Fruit fly (Drosophila melanogaster): ENCODE data around the gene CG6040.
A peak's percentile ranks its signal among the peaks of the same experiment; 100 is the strongest.

Gene CG6040

dm6 chr3R:19152835-19153234 lies 56.1 kb downstream of the CG6040 start:
- TF ChIP-seq usp (GFP tag; optimal IDR thresholded peaks at IDR 0.05) (no peak), EcR (GFP tag; optimal IDR thresholded peaks at IDR 0.05) (no peak), CG8478 (optimal IDR thresholded peaks at IDR 0.05) (no peak), psq (optimal IDR thresholded peaks at IDR 0.05) (no peak), Dll (optimal IDR thresholded peaks at IDR 0.05) (no peak), pan (optimal IDR thresholded peaks at IDR 0.05) (no peak)

dm6 chr3R:19153502-19153983 lies 56.8 kb downstream of the CG6040 start, which contains the start of gene CG5835:
CG5835 (minus strand) TSS chr3R:19153686.
- TF ChIP-seq psq (optimal IDR thresholded peaks at IDR 0.05): no peak

DNA sequence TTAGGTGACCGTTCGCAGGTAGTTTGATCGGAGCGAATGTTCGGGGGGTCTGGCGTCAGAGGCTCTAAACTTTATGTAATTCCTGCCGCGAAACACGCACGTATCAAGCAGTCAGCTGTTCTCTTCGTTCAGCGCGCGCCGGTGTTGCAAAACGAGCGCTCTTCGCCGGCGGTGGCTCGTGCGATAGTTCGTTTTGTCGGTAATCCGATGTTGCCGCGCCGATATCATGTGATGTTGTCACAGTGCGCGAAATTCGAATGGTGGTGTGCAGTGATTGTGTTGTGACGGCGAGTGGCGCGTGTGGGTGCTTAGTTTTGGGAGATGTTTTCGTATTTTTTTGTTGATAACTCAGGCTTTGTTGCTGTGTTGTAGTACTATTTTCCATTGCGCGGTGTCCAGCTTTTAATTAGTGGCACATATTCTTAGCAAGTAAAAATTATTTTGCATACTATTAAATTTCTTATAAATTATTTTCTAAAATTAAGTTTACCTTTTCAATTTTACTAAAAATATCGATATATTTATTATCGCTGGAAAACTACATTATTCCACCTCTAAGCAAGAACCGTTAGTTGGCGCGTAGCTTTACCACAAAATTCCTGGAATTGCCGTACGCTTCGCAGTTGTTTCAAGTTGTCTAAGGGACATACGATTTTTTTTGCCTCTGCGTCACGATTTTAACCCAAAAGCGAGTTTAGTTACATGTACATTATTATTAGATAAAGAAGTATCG lies 60.1 kb downstream of the CG6040 start, which contains the start of gene nanos:
nanos (plus strand) TSS at position 569 of the 733 bp plus-strand sequence.
- TF ChIP-seq Dll (optimal IDR thresholded peaks at IDR 0.05): no peak
- TF ChIP-seq usp (GFP tag; optimal IDR thresholded peaks at IDR 0.05): no peak
- no peak for TF ChIP-seq CG8478 (optimal IDR thresholded peaks at IDR 0.05)
- no peak for TF ChIP-seq EcR (GFP tag; optimal IDR thresholded peaks at IDR 0.05)
- no peak for TF ChIP-seq pan (optimal IDR thresholded peaks at IDR 0.05)
- TF ChIP-seq psq (optimal IDR thresholded peaks at IDR 0.05): no peak

DNA sequence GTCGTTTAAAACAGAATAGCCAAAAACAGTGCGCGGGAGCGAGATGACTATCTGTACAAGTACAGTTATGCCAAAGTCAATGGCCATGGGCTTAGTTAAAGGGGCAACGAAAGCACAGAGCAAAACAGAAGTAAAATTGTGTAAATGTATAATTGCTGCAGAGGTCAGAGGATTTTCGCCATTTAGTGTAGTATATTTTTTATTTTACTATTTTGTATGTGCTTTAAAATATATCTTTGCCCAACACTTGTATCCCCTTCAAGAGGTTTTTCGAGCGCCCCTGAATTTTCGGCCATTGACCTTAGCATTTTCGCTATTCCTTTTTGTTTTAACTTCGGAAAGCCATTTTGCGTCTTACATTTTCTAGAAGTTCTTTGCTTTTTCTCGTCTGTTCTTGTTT lies 61.2 kb downstream of the CG6040 start:
- TF ChIP-seq psq (optimal IDR thresholded peaks at IDR 0.05) (no peak), usp (GFP tag; optimal IDR thresholded peaks at IDR 0.05) (no peak), pan (optimal IDR thresholded peaks at IDR 0.05) (no peak), CG8478 (optimal IDR thresholded peaks at IDR 0.05) (no peak), Dll (optimal IDR thresholded peaks at IDR 0.05) (no peak), EcR (GFP tag; optimal IDR thresholded peaks at IDR 0.05) (no peak)

DNA sequence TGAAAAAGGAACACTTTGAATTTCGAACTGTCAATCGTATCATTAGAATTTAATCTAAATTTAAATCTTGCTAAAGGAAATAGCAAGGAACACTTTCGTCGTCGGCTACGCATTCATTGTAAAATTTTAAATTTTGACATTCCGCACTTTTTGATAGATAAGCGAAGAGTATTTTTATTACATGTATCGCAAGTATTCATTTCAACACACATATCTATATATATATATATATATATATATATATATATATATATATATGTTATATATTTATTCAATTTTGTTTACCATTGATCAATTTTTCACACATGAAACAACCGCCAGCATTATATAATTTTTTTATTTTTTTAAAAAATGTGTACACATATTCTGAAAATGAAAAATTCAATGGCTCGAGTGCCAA lies 63.0 kb downstream of the CG6040 start, which contains the start of gene CG11779:
CG11779 (minus strand) TSS at position 101 of the 400 bp plus-strand sequence.
- TF ChIP-seq EcR (GFP tag; optimal IDR thresholded peaks at IDR 0.05): no peak
- no peak for TF ChIP-seq usp (GFP tag; optimal IDR thresholded peaks at IDR 0.05)
- no peak for TF ChIP-seq CG8478 (optimal IDR thresholded peaks at IDR 0.05)
- TF ChIP-seq psq (optimal IDR thresholded peaks at IDR 0.05): no peak
- TF ChIP-seq pan (optimal IDR thresholded peaks at IDR 0.05): no peak
- TF ChIP-seq Dll (optimal IDR thresholded peaks at IDR 0.05): no peak

DNA sequence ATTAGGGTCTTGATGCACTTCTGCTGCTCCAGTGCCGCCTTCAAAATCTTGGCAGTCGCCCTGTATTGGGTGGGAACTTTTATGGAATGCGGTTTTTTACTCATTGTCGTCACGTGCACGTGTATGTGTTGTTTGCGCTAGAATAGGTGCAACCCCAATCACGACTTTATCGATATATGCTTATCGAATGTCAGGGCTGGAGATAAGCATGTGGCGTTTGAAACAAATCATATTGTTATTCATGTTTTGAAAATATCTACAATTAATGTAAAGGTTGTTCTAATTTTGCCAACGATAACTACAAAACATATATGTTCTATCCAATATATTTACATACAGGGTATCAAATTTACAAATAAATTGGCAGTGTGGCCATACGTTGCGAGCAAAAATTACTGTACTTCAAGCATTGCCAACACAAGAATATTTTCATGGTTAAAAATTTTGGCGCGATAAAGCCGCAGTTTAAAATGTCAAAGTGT lies 65.4 kb downstream of the CG6040 start, which contains the start of the genes CG42359 and Nsun5:
CG42359 (minus strand) TSS at position 166 of the 482 bp plus-strand sequence.
Nsun5 (minus strand) TSS at position 166 of the 482 bp plus-strand sequence.
- TF ChIP-seq psq (optimal IDR thresholded peaks at IDR 0.05) (no peak), usp (GFP tag; optimal IDR thresholded peaks at IDR 0.05) (no peak), pan (optimal IDR thresholded peaks at IDR 0.05) (peak; percentile 60), CG8478 (optimal IDR thresholded peaks at IDR 0.05) (no peak), Dll (optimal IDR thresholded peaks at IDR 0.05) (no peak), EcR (GFP tag; optimal IDR thresholded peaks at IDR 0.05) (no peak)

DNA sequence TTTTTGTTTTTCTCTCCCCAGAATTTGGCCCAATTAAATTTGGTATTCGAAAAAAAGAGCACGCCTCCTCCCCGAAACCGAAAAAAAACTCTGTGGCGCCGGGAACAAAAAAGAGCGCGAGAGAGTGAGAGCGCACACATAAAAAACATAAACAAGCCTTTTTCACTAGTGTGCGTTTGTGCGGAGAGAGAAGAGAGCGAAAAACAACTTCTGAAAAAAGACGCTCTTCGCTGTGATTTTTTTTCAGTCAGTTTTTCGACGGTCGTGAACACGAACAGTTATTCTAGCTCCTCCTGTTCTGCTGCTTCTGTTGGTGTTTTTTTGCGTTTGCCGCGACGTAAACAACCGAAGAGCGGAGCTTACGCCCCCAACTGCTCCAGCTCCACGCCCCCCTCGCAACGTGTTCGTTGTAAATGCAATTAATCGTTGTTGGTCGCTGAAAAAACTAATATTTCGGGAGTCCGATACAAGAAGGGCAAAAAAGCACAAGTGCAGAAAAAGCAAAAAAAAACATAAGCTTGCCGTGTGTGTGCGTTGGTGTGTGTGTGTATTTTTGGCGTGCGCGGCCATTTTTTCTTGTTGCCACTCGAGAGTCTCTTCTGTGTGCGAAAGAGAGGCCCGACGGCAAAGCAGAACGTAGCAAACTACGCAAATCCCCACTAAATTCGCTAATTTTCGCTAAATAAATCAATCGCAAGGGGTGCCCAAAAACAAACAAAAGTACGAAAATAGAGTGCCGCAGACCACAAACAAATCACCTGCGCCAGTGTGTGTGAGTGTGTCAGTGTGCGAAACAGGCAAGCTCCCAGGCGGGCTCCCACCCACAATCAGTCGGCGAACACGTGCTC lies 67.4 kb downstream of the CG6040 start, which contains the start of gene sqz:
sqz (plus strand) TSS at position 240 of the 848 bp plus-strand sequence.
- TF ChIP-seq Dll (optimal IDR thresholded peaks at IDR 0.05) (peak; percentile 93), pan (optimal IDR thresholded peaks at IDR 0.05) (no peak)

DNA sequence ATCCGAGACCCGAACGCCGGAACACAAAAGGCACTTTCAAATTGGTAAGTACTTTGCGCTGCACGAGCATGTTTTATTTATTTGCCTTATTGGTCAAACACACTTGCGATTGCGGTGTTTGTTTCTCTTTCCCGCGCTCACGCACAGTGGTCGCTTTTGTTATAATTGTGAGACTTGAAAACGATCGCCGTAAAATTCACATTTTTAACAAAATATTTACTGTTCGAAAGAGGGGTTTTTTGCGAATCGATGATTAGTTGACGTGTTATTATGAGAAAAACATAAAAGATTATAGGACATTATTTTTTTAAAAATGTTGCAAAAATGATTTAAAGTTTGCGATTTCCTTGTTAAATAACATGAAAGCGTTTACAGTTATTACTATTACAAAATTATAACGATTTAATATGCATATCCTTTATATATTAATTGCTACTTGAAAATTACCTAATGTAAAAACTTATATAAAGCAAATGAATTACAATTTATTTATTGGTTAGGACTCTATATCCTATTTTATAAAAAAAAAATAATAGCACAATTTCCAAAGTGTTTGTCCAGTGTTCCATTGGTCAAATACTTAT lies 68.2 kb downstream of the CG6040 start:
- TF ChIP-seq EcR (GFP tag; optimal IDR thresholded peaks at IDR 0.05) (no peak), psq (optimal IDR thresholded peaks at IDR 0.05) (no peak), usp (GFP tag; optimal IDR thresholded peaks at IDR 0.05) (no peak), pan (optimal IDR thresholded peaks at IDR 0.05) (no peak), CG8478 (optimal IDR thresholded peaks at IDR 0.05) (no peak), Dll (optimal IDR thresholded peaks at IDR 0.05) (no peak)

DNA sequence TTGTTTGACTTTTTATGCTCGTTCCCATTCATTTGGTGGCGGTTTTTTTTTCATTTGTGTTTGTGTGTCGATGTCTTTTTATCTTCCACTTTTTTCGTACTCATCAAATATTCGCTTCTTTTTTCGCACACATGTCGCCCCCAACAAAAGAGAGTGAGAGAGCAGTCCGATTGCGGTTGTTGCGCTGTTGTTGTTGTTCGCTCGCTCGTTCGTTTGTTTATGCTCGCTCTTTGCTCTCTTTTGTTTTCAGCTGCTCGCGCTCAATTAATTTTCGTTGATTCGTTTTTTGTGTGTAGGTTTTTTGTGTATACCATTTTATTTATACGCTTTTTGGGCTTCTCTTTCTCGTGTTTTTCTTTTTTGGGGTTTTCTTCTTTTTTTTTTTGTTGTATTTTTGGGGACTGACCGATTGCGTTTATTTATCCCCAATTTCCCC lies 68.9 kb downstream of the CG6040 start:
- TF ChIP-seq psq (optimal IDR thresholded peaks at IDR 0.05) (no peak), Dll (optimal IDR thresholded peaks at IDR 0.05) (peak; percentile 80)

dm6 chr3R:19166077-19166778 lies 69.5 kb downstream of the CG6040 start:
- TF ChIP-seq CG8478 (optimal IDR thresholded peaks at IDR 0.05): no peak
- no peak for TF ChIP-seq usp (GFP tag; optimal IDR thresholded peaks at IDR 0.05)
- no peak for TF ChIP-seq Dll (optimal IDR thresholded peaks at IDR 0.05)

DNA sequence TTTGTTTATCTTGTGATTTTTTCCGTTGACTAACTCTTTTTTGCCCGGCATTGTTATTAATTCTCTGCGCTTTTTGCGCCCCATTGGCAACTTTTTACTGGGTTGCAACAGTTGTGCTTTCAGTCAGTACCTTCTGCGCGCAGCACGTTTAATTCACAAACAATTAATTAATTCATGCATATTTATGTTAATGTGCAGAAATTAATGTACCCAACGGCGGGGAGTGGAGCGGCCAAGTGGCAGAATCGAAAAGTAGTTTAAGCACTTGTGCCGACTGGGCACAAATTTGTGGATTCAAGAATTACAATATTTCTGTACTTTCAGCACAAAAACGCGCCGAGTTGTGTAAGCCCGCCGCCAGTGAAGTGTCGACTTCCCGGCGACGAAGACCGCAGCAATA lies 70.8 kb downstream of the CG6040 start:
- TF ChIP-seq usp (GFP tag; optimal IDR thresholded peaks at IDR 0.05): no peak
- TF ChIP-seq psq (optimal IDR thresholded peaks at IDR 0.05): no peak
- no peak for TF ChIP-seq pan (optimal IDR thresholded peaks at IDR 0.05)
- TF ChIP-seq Dll (optimal IDR thresholded peaks at IDR 0.05): no peak
- TF ChIP-seq CG8478 (optimal IDR thresholded peaks at IDR 0.05): no peak
- TF ChIP-seq EcR (GFP tag; optimal IDR thresholded peaks at IDR 0.05): no peak

Data from whole organism.